Fruit fly (Drosophila melanogaster) whole organism, wandering third instar larva: ENCODE data around the gene Cpr30B.

Experiments used
- HLH106 ChIP-seq: fragments of 200-800 bp; optimal IDR thresholded peaks from 3 replicates; lab custom pipeline; 2019; ENCODE audit warnings: missing biosample characterization, mild to moderate bottlenecking, missing genetic modification characterization, moderate library complexity
- Hnf4 ChIP-seq: fragments of 200-800 bp; sonication (Bioruptor generic); optimal IDR thresholded peaks from 2 replicates; lab custom pipeline; 2016; ENCODE audit warnings: missing biosample characterization, mild to moderate bottlenecking, missing genetic modification characterization
- Myc ChIP-seq: fragments of >200 bp; optimal IDR thresholded peaks from 2 replicates; lab custom pipeline; 2017
- Rel ChIP-seq, 2 experiments: fragments of 200-800 bp; sonication (Bioruptor generic) in 1 of 2; optimal IDR thresholded peaks; 2 replicates in 1 of 2; 3 replicates in 1 of 2; lab custom pipeline; 2016 to 2019; ENCODE audit warnings: mild to moderate bottlenecking in 2 of 2, missing biosample characterization in 2 of 2, missing genetic modification characterization in 2 of 2, moderate library complexity in 1 of 2
- Sp1 ChIP-seq: fragments of 200-800 bp; sonication (Bioruptor generic); optimal IDR thresholded peaks from 3 replicates; lab custom pipeline; 2019; ENCODE audit warnings: missing biosample characterization, mild to moderate bottlenecking, missing genetic modification characterization, moderate library complexity
- fru ChIP-seq: fragments of 200-800 bp; sonication (Bioruptor generic); optimal IDR thresholded peaks from 3 replicates; lab custom pipeline; 2016; ENCODE audit warnings: missing biosample characterization, mild to moderate bottlenecking, missing genetic modification characterization
- h ChIP-seq: fragments of 200-800 bp; sonication (Bioruptor generic); optimal IDR thresholded peaks from 3 replicates; lab custom pipeline; 2016; ENCODE audit warnings: missing biosample characterization, mild to moderate bottlenecking, missing genetic modification characterization
- lola ChIP-seq: fragments of >200 bp; optimal IDR thresholded peaks from 2 replicates; lab custom pipeline; 2017; ENCODE audit warnings: missing biosample characterization, missing genetic modification characterization
- pan ChIP-seq: fragments of >200 bp; optimal IDR thresholded peaks from 2 replicates; lab custom pipeline; 2017
- psq ChIP-seq: fragments of 200-800 bp; sonication (Bioruptor generic); optimal IDR thresholded peaks from 3 replicates; lab custom pipeline; 2017; ENCODE audit warnings: missing biosample characterization, mild to moderate bottlenecking, missing genetic modification characterization, moderate library complexity
- rgr ChIP-seq: fragments of 200-800 bp; sonication (Bioruptor generic); optimal IDR thresholded peaks from 3 replicates; lab custom pipeline; 2016; ENCODE audit warnings: missing biosample characterization, mild to moderate bottlenecking, missing genetic modification characterization
- sage ChIP-seq: fragments of 200-800 bp; sonication (Bioruptor generic); optimal IDR thresholded peaks from 2 replicates; lab custom pipeline; 2016; ENCODE audit warnings: missing biosample characterization, mild to moderate bottlenecking, missing genetic modification characterization
- usp ChIP-seq: fragments of >200 bp; optimal IDR thresholded peaks from 2 replicates; lab custom pipeline; 2017; ENCODE audit warnings: missing biosample characterization, missing genetic modification characterization
- woc ChIP-seq: sonication (Bioruptor generic); optimal IDR thresholded peaks from 2 replicates; lab custom pipeline; 2016; ENCODE audit warnings: missing biosample characterization, mild to moderate bottlenecking, missing genetic modification characterization

DNA sequence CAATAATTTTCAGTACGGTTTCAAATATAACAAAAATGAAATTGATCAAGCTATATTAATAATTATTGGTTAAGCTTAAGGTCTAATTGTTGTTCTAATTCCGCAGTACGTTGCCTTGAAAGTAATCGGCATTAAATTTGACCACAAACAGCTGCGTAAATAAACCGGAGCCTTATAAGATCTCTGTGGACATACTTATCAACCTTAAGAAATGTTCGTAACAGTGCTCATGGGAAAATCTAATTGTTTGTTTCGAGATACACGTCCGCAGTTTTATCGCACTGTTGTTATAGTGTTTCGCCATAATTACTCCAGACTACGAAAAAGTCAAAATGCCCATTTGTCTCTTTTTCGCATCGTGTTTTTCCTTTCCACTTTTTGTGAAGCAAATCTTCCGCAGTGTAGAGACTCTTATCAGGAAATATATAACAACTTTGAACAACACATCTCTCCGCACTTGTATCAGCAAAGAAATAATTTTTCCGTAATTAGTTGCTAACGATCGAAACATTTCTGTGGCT is 12.8 kb upstream of the Cpr30B start:
- no peak for TF ChIP-seq Sp1 (GFP tag; lab: Kevin White, UChicago)
- no peak for TF ChIP-seq woc (GFP tag; lab: Kevin White, UChicago)
- no peak for TF ChIP-seq Myc (lab: Kevin White, UChicago)
- TF ChIP-seq usp (GFP tag; lab: Kevin White, UChicago), result no peak
- no peak for TF ChIP-seq Rel (GFP tag; optimal IDR thresholded peaks at IDR 0.05; lab: Kevin White, UChicago)
- no peak for TF ChIP-seq Rel (tag; optimal IDR thresholded peaks at IDR 0.05; lab: Kevin White, UChicago)
- no peak for TF ChIP-seq psq (GFP tag; lab: Kevin White, UChicago)
- TF ChIP-seq lola (GFP tag; lab: Kevin White, UChicago), result no peak
- TF ChIP-seq pan (lab: Kevin White, UChicago), result no peak
- no peak for TF ChIP-seq sage (GFP tag; lab: Kevin White, UChicago)
- TF ChIP-seq h (GFP tag; lab: Kevin White, UChicago), result no peak
- TF ChIP-seq Hnf4 (GFP tag; lab: Kevin White, UChicago), result no peak
- no peak for TF ChIP-seq fru (GFP tag; lab: Kevin White, UChicago)
- TF ChIP-seq rgr (GFP tag; lab: Kevin White, UChicago), result no peak
- TF ChIP-seq HLH106, result no peak
